Worm (Caenorhabditis elegans) whole organism, L2 larva: ENCODE results near the gene cox-14.

ENCODE experiments used
- ama-1 ChIP-seq: fragments of 150-350 bp; optimal IDR thresholded peaks from 2 replicates; lab custom pipeline; 2018; ENCODE audit warnings: inconsistent platforms
- blmp-1 ChIP-seq: sonication (generic microtip); optimal IDR thresholded peaks from 2 replicates; lab custom pipeline; 2017; ENCODE audit warnings: missing genetic modification characterization, mild to moderate bottlenecking, missing compliant biosample characterization, antibody characterized with exemption, moderate library complexity; ENCODE audit not compliant: insufficient read depth
- dmd-4 ChIP-seq: sonication (generic microtip); optimal IDR thresholded peaks from 2 replicates; lab custom pipeline; 2017; ENCODE audit warnings: missing biosample characterization, missing genetic modification characterization
- gmeb-1 ChIP-seq: fragments of 150-350 bp; optimal IDR thresholded peaks from 2 replicates; lab custom pipeline; 2014; ENCODE audit warnings: missing biosample characterization, missing genetic modification characterization
- lin-13 ChIP-seq: fragments of 150-350 bp; optimal IDR thresholded peaks from 2 replicates; lab custom pipeline; 2014; ENCODE audit warnings: missing biosample characterization, missing genetic modification reagents, missing genetic modification characterization
- mdl-1 ChIP-seq, 2 experiments: fragments of 150-350 bp in 1 of 2; sonication (generic microtip) in 1 of 2; optimal IDR thresholded peaks; 2 replicates each; lab custom pipeline; 2017; ENCODE audit warnings: missing biosample characterization in 2 of 2, missing genetic modification characterization in 2 of 2
- nhr-11 ChIP-seq: fragments of 150-350 bp; optimal IDR thresholded peaks from 2 replicates; lab custom pipeline; 2014; ENCODE audit warnings: missing biosample characterization, missing genetic modification characterization
- nhr-77 ChIP-seq: fragments of 150-350 bp; optimal IDR thresholded peaks from 2 replicates; lab custom pipeline; 2014; ENCODE audit warnings: missing biosample characterization, missing genetic modification characterization
- sem-4 ChIP-seq: fragments of 150-350 bp; optimal IDR thresholded peaks from 2 replicates; lab custom pipeline; 2014; ENCODE audit warnings: missing biosample characterization, missing genetic modification reagents, missing genetic modification characterization
- zag-1 ChIP-seq: fragments of 150-350 bp; optimal IDR thresholded peaks from 2 replicates; lab custom pipeline; 2014; ENCODE audit warnings: missing biosample characterization, missing genetic modification characterization
- ztf-1 ChIP-seq: fragments of 200-800 bp; sonication (Bioruptor generic); conservative IDR thresholded peaks from 2 replicates; pipeline ENCODE4 v1.3.6; 2022; ENCODE audit warnings: missing genetic modification characterization, missing compliant biosample characterization

ce11 chrIII:10178552-10178951 is 40.2 kb upstream of the cox-14 start:
- no peak for TF ChIP-seq nhr-11 (tag; lab: Kevin White, UChicago)
- TF ChIP-seq ztf-1 (GFP tag; lab: Robert Waterston, UW): no peak
- TF ChIP-seq blmp-1 (tag; lab: Kevin White, UChicago): no peak
- TF ChIP-seq ama-1 (lab: Kevin White, UChicago): no peak
- TF ChIP-seq mdl-1 (tag; optimal IDR thresholded peaks at IDR 0.05; lab: Kevin White, UChicago): no peak
- no peak for TF ChIP-seq gmeb-1
- TF ChIP-seq dmd-4 (tag; lab: Kevin White, UChicago): no peak
- TF ChIP-seq zag-1 (tag; lab: Kevin White, UChicago): no peak
- TF ChIP-seq nhr-77: no peak
- TF ChIP-seq lin-13 (GFP tag; lab: Kevin White, UChicago): no peak
- no peak for TF ChIP-seq sem-4 (tag; lab: Kevin White, UChicago)
